Worm (Caenorhabditis elegans): ENCODE measurements around the gene T21D9.2.

T21D9.2 gene

DNA sequence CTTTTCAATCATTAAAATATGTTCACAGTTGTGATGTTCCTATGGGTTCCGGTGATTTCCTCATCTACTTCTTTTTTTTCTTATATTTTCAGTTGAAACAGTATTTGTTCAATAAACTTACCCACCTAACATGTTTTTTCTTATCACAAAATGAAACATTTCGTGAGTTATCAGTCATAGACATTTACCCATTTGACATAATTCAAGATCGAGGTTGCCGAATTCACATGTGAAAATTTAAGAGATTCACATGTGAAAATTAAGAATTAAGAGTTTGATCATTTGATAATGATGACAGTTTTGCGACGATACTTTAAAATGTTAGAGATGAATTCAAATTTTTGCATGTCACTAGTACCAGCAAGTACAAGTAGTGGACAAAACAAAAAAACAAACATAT, 10.7 kb upstream of the T21D9.2 start:
- TF ChIP-seq unc-62 (GFP tag; optimal IDR thresholded peaks at IDR 0.05): no peak

DNA sequence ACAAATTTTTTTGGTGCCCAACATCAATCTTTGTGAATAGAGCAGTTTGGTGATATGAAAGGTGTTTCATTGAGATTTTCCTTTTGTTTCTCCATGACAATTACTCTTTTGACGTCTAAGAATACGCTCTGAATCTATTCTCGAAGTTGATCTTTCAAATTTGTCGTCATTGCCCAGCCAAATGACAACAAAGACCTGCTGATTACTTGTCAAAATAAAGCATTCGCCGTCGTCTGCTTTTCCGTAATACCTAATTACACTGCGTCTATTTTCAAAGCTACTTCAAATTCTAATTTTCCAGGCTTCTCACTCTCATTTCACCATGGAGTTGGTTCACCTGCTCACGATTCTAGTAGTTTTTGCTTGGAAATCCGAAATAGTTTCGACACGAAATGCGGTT, 8.6 kb upstream of the T21D9.2 start, which contains the start of gene F53B1.3:
F53B1.3 (plus strand) TSS at position 301 of the 400 bp plus-strand sequence.
- TF ChIP-seq unc-62 (GFP tag; optimal IDR thresholded peaks at IDR 0.05): no peak

DNA sequence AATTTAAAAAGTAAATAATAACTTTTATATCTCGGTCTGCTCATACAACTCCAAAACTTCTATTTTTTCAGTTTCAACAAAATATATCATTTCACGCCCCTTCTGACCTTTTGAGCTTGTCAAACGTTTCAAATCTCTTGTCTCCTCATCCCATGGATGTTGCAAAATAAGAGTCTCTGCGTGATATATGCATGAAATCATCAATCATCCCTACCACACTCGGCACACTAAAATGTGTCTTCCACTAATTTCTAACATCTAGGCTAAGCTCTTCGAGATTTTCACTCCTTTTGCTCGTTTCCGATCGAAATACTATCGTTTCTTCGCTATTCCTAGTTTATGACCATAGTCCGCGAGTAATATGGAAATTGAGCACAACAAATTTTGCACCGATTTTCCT, 2.3 kb upstream of the T21D9.2 start:
- no peak for TF ChIP-seq unc-62 (GFP tag; optimal IDR thresholded peaks at IDR 0.05)

DNA sequence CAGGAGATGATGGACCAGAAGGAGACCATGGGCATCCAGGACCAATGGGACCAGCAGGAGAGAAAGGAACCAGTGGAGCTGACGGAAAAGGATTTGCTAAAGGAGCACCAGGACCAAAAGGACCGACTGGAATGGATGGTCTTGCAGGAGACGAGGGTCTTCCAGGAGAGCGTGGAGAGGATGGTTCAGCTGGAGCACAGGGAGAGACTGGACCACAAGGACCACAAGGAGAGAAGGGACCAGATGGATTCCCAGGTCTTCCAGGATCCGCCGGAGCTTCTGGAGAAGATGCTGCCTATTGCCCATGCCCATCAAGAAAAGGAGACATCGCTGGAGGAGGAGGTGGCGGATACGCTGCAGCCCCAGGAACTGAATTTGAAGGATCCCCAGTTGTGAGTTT, 2.6 kb downstream of the T21D9.2 start:
- no peak for TF ChIP-seq unc-62 (GFP tag; optimal IDR thresholded peaks at IDR 0.05)

DNA sequence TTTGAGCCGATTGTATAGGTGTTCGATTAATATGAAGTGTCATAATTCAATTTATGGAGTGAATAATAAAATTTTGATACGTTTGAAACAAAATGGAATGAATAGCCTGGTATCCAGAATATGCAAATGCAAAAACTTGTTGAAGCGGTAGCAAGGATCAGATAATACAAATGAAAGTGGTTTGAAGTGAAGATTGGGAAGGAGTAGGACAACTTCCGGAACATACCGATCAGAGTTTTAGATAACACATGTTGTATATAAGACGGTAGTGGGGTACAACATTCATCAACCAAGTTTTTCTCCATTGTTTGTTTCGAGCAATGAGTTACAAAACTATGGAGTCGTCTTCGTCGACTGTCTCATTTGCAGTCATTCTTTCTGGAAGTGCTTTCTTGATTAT, 3.5 kb downstream of the T21D9.2 start, which contains the start of gene col-164:
col-164 (plus strand) TSS at position 301 of the 400 bp plus-strand sequence.
- no peak for TF ChIP-seq unc-62 (GFP tag; optimal IDR thresholded peaks at IDR 0.05)

DNA sequence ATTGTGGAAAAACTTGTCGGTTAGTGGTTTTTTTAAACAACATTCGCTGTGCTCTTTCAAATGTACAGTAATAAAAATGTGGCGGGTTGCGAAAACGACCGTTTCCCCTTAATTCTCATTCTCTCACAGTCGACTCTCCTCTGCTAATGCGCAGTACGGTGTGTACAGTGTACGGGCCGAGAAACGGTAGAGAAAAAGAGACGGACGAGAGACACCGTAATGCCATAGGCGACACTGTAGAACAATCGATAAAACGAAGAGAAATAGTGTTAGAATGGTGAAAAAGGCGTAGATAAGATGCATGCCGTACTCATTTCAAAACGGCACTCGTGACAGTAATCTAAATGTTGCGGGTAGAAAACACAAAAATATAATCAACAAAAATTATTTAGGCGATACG, 6.2 kb downstream of the T21D9.2 start:
- TF ChIP-seq unc-62 (GFP tag; optimal IDR thresholded peaks at IDR 0.05): no peak

DNA sequence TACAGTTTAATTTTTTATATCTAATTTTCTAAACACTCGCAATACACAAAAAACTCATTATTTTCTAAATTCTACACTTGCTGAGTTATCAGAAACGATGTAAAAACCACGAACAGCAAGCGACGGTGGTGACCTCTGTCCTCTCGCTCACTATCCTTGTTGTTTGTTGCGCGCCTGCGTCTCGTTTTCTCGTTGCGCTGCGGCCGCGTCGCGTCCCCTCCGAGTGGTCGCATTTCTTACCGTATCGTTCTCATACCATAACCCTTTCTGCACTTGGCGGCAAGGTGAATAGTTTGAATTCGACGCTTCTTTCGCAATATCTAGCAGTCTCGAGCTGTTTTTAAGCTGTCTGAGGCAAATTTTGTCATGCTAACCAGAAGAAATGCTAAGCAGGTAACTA, 7.3 kb downstream of the T21D9.2 start, which contains the start of gene lsy-2:
lsy-2 (plus strand) TSS at position 271 of the 400 bp plus-strand sequence.
- no peak for TF ChIP-seq unc-62 (GFP tag; optimal IDR thresholded peaks at IDR 0.05)

DNA sequence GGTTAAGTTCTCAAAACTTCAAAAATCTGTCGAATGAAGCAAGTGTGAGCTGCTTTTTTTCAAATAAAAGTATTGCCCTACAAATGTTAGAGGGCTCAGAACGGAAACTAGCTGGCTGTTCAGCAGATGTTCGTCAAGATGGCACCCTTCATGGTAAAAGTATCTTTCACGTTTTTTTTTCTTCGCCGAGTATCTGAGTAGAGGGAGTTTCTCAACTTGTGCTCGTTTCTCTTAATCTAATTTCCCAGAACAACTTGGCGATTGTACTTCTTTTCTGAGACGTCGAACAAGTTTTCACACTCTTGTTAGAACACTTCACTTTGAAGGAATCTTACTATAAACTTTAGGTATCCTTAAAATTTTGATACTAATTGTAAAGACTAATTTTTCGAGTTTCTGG, 9.0 kb downstream of the T21D9.2 start:
- no peak for TF ChIP-seq unc-62 (GFP tag; optimal IDR thresholded peaks at IDR 0.05)

DNA sequence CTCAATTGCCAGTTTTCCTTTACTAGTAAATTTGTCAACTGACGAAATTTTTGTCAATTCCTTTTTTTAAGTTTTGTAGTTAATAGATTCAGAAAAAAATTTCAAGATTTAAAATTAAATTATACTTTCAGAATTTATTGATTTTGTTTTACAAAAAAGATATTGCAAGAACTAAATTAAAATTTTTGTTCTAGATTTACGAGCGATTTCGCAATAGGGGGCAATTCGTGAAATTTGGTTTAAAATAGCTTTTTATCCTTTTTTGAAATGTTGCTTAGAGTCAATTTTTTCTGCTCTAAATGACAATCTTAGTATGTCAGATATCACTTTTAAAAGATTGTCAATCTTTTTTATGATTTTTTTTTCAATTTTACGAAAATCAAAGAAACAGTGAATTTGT, 11.2 kb downstream of the T21D9.2 start:
- TF ChIP-seq unc-62 (GFP tag; optimal IDR thresholded peaks at IDR 0.05): no peak

DNA sequence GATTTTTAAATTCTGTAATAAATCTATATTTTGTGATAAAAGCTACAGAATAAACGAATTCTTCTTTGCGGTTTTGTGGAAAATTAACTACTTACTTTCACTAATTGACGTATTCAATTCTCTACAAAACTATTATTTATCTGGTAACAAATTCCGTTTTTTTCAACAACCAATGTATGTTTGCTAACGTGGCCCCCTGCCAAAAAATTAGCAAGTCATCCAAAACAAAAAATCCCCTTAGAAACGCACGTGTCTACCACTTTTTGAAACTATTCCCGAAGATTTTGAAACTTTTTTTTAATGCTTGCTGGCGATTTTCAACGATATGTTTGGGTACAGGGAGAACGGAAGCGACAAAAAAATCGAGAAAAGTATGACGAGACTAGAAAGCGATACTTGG, 11.7 kb downstream of the T21D9.2 start, which contains the start of gene F49H12.2:
F49H12.2 (plus strand) TSS at position 301 of the 400 bp plus-strand sequence.
- no peak for TF ChIP-seq unc-62 (GFP tag; optimal IDR thresholded peaks at IDR 0.05)

DNA sequence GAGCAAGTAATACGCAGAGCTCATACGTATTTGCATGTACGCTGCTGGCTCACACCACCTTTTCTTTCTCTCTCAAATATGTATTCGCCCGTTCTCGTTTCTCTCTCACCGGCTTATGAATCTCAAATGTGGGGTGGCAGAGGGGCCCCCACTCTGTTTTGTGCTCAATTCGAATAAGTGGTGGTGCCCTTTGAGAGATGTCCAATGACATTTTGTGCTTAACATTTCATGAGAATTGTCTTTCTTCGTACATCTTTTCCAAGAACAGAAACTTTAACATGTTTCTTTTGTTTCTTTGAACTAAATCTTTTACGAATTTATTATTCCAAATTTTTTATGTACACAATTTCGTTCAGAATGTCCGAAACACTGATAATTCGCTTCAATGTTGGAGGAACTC, 12.7 kb downstream of the T21D9.2 start, which contains the start of gene F49H12.3:
F49H12.3 (plus strand) TSS at position 357 of the 400 bp plus-strand sequence.
- TF ChIP-seq unc-62 (GFP tag; optimal IDR thresholded peaks at IDR 0.05): no peak

DNA sequence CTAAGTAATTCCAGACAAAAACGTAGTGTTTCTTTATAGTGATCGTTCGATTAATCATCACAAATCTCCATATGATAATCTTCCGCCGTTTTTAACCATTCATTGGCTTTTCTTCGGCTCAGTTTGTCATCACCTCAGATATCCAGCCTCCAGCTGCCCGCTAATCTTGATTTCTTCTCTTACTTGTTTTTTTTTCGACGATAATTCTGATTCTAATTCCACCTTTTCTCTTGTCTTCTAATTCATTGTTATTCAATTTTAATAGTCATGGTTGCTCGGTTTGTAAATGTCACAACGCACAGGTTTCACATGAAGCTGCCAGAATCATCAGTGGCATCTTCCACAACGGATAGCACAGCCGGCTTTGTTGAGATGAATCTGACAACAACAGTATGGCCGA, 17.2 kb downstream of the T21D9.2 start, which contains the start of gene F49H12.4:
F49H12.4 (plus strand) TSS at position 301 of the 400 bp plus-strand sequence.
- no peak for TF ChIP-seq unc-62 (GFP tag; optimal IDR thresholded peaks at IDR 0.05)

DNA sequence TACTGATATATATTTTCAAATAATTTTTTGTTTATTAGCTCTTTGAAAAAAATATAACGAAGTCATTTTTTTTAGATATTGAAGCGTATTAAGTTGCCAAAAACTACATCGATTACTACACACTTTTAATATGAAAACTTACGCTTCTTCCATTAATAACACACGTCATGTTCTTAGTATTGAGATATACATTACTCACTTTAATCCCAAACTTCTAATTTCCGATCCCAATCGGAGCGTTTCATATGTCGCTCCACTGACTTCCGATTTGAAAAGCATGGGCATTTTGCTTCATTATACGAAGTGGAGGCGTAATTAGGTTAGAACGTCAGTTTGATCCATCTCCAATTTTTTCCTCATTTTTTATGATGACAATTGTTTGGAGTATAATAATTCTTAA, 17.9 kb downstream of the T21D9.2 start:
- TF ChIP-seq unc-62 (GFP tag; optimal IDR thresholded peaks at IDR 0.05): no peak

DNA sequence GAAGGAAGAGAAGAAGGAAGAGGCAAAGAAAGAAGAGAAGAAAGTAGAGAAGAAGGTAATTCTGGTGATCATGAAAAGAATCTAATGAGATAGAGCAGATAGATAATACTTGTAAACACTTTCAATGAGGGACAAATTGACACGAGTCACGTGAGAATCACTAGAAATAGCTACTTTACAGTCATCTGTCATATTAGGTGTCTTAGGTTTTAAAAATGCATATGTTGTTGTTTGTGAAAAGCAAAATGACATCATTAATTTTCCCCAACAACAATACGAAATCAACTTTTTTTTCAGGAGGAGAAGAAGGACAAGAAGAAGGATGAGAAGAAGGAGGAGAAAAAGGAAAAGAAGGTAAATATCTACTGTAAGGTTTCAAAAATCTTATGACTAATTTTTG, 21.5 kb downstream of the T21D9.2 start:
- no peak for TF ChIP-seq unc-62 (GFP tag; optimal IDR thresholded peaks at IDR 0.05)

DNA sequence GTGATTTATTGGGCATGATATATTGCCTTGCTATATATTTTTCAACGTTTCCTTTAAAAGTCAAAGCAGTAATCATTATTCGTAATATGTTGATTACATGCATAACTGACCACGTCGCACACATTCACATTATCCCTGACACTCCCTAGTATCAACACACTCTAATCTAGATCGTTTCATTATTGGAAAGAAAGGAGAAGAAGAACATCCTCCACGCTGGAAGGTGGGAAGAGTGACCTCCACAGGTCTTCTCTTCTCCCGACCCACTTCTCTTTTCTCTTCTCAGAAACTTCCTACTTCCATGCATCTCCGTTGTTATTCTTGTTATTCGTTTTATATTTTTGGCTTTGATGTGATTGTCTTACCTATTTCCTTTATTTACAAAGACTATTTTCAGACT, 22.6 kb downstream of the T21D9.2 start, which contains the start of gene txdc-12.2:
txdc-12.2 (plus strand) TSS at position 396 of the 400 bp plus-strand sequence.
- TF ChIP-seq unc-62 (GFP tag; optimal IDR thresholded peaks at IDR 0.05): no peak

DNA sequence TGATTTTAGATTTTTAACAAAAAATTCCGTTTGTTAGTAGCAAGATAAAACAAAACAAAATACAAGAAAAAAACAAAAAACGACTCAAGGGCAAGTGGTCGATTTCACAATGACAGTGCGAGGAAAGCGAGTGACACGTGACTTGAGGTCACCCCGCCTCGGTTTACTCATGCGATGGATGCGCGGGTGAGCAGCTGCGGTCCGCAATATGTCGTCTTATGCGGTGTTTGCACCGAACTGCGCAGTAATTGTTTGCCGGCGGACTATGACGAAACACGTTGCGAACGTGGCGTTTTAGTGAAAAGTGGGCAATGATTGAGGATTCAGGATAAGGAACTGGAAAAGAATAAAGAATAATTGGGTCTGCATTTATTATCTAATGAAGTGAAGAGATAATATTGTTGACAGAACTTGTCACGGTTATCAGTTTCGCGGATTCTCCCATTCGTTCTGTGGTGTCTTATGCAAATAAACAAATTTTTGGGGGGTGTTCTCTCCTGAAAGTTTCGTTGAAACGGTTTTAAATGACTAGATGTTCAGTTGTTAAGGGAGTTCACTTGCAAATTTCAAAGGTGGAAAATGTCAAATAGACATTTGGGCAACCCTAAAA, 25.2 kb downstream of the T21D9.2 start:
- no peak for TF ChIP-seq unc-62 (GFP tag; optimal IDR thresholded peaks at IDR 0.05)

DNA sequence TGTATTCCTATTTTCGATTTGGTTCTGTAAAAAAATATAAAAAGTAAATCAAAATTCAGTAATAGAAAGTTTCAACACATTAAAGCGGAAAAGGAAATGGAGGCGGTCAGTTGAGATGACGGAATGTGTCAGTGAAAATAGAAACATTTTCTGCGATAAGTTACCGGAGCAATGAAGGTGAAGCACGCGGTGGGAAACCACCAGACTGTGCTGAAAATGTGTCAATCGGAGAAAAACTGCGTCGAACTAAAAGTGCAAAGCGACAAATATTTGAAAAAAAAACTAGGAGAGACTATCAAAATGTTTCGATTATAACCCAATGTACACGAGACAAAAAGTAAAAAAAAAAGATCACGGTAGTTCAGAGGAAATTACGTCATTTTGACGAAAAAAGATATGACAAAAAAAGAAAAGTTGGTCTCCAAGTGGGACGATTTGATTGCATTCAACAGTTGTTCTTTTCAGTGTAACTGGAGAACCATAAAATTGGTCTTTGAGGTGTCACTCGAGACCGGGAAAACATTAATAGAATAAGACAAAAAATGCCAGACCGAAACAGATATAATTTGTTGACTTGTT, 26.2 kb downstream of the T21D9.2 start, which contains the start of gene acl-4:
acl-4 (minus strand) TSS at position 27 of the 579 bp plus-strand sequence.
- TF ChIP-seq unc-62 (GFP tag; optimal IDR thresholded peaks at IDR 0.05): no peak
